Worm (Caenorhabditis elegans) whole organism, mixed stage, embryonic: ENCODE results near the gene Y13C8A.1.

Experiments used
- lsy-2 ChIP-seq: fragments of 150-350 bp; optimal IDR thresholded peaks from 2 replicates; lab custom pipeline; 2014; ENCODE audit warnings: missing biosample characterization, missing genetic modification characterization
- nhr-28 ChIP-seq: fragments of 150-350 bp; optimal IDR thresholded peaks from 2 replicates; lab custom pipeline; 2014; ENCODE audit warnings: missing biosample characterization, missing genetic modification characterization
- nhr-76 ChIP-seq: sonication (generic microtip); optimal IDR thresholded peaks from 2 replicates; lab custom pipeline; 2017; ENCODE audit warnings: missing biosample characterization, missing genetic modification characterization
- sem-2 ChIP-seq: fragments of 200-800 bp; sonication (Bioruptor generic); optimal IDR thresholded peaks from 2 replicates; lab custom pipeline; 2018; ENCODE audit warnings: mild to moderate bottlenecking, missing genetic modification characterization, missing compliant biosample characterization
- snpc-4 ChIP-seq: fragments of 150-350 bp; optimal IDR thresholded peaks from 2 replicates; lab custom pipeline; 2014; ENCODE audit warnings: missing biosample characterization, missing genetic modification characterization
- unc-62 ChIP-seq: fragments of 150-350 bp; optimal IDR thresholded peaks from 2 replicates; lab custom pipeline; 2014; ENCODE audit warnings: missing biosample characterization, missing genetic modification reagents, missing genetic modification characterization
- ztf-11 ChIP-seq: fragments of 150-350 bp; optimal IDR thresholded peaks from 2 replicates; lab custom pipeline; 2014; ENCODE audit warnings: missing biosample characterization, missing genetic modification characterization

DNA sequence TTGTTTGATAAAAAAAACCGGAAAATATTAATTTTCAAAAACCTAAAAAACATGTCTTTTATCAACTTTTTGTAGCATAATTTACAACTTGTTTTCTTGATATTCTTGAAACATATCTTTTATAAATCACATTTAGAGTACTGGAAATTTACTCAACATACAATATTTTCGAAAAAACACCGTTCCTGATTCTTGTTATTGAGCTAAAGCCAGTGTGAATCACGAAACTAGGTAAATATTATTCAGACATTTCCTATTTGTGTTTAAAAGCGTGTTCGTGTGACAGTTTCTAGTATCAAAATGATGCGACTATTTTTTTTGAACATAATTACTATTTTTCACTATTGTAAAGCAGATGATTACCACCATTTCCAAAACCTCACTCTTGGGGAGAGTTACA is 40.1 kb downstream of the Y13C8A.1 start, which contains the start of gene C30E1.4:
- TF ChIP-seq unc-62 (GFP tag; lab: Kevin White, UChicago) (no peak), nhr-76 (tag; lab: Kevin White, UChicago) (no peak), nhr-28 (tag; lab: Kevin White, UChicago) (no peak), ztf-11 (tag; lab: Kevin White, UChicago) (no peak), snpc-4 (tag; lab: Kevin White, UChicago) (no peak), lsy-2 (tag; lab: Kevin White, UChicago) (no peak), sem-2 (GFP tag; lab: Kevin White, UChicago) (no peak)
